Worm (Caenorhabditis elegans) whole organism, L4 larva: ENCODE measurements around the gene F13H8.11.

Source experiments
- ceh-28 ChIP-seq: fragments of 150-350 bp; optimal IDR thresholded peaks from 2 replicates; lab custom pipeline; 2014; ENCODE audit warnings: missing biosample characterization, missing genetic modification reagents, missing genetic modification characterization
- dmd-8 ChIP-seq: fragments of 200-800 bp; sonication (Bioruptor generic); IDR thresholded peaks from 2 replicates; pipeline ENCODE4 v1.3.6; 2022; ENCODE audit warnings: missing genetic modification characterization, missing compliant biosample characterization
- nhr-6 ChIP-seq: fragments of 150-350 bp; optimal IDR thresholded peaks from 2 replicates; lab custom pipeline; 2014; ENCODE audit warnings: missing biosample characterization, missing genetic modification characterization
- nhr-77 ChIP-seq: fragments of 150-350 bp; optimal IDR thresholded peaks from 2 replicates; lab custom pipeline; 2014; ENCODE audit warnings: missing biosample characterization, missing genetic modification characterization
- pqm-1 ChIP-seq: sonication (generic microtip); optimal IDR thresholded peaks from 2 replicates; lab custom pipeline; 2017; ENCODE audit warnings: missing biosample characterization, missing genetic modification characterization

DNA sequence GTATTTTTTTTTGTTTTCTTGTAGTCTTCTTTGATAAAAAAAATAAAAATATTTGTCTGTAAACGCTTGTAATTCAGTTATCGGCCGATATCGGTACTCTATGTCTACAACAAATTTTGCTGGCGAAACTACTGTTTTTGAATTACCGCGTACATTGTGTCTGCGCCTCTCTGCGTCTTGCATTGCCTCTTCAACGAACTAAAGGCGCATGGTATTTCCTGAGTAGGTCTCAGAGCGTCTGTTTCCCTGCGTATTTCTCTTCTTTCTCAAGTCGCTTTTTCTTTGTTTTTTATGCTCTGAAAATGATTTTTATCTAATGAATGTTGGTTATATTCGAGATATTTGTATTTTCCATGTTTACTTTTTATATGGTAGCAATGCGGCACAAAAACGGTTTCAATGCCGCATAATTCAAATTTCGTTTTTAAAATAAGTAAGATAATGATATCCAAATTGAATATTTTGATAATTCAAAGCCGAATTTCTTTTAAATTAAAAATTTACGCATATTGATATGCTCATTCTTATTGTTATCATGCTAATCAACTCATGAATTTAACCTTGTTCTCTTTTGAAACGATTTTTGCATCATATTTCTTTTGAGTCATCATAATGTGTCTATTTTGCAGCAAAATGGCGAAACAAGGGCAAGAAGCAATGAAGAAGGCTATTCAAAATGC, 8.9 kb downstream of the F13H8.11 start, which contains the start of gene phb-2:
- TF ChIP-seq dmd-8 (GFP tag; lab: Robert Waterston, UW) (no peak), ceh-28 (tag; lab: Kevin White, UChicago) (no peak), nhr-77 (tag; lab: Kevin White, UChicago) (peak; percentile 52), pqm-1 (no peak), nhr-6 (tag; lab: Kevin White, UChicago) (peak; percentile 79)
